Worm (Caenorhabditis elegans): ENCODE measurements around the gene col-145.

DNA sequence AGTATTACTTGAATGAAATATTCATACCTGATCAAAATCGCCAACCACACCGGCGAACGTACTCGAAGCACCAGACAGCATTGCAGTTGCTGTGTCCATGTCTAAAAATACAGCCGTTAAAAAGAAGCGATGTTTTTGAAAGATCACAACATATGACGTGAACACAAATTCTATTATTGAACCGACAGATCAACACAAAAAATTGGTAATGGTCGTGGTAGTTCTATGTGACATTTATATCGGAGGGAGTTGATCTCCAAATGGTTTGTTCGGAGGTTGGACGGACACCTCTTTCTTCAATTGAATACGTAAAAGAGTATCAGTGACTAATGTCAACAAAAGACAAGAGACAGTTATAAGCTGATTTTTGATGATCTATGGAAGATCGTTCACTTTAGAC lies 21.5 kb downstream of the col-145 start, which contains the start of gene pitr-3:
- TF ChIP-seq nhr-12 (tag; optimal IDR thresholded peaks at IDR 0.05) (no peak), tbx-2 (tag; optimal IDR thresholded peaks at IDR 0.05) (no peak), unc-62 (GFP tag; optimal IDR thresholded peaks at IDR 0.05) (no peak), ztf-4 (tag; optimal IDR thresholded peaks at IDR 0.05) (no peak), ceh-88 (GFP tag; IDR thresholded peaks at IDR 0.05) (no peak), elt-3 (tag; optimal IDR thresholded peaks at IDR 0.05) (no peak), ama-1 (optimal IDR thresholded peaks at IDR 0.05) (no peak), Y116A8C.19 (tag; optimal IDR thresholded peaks at IDR 0.05; ENCODE audit: borderline replicate concordance) (no peak), skn-1 (tag; optimal IDR thresholded peaks at IDR 0.05) (no peak), jun-1 (tag; optimal IDR thresholded peaks at IDR 0.05) (no peak), nhr-76 (tag; optimal IDR thresholded peaks at IDR 0.05) (no peak), fkh-10 (GFP tag; optimal IDR thresholded peaks at IDR 0.05) (no peak), lin-13 (GFP tag; optimal IDR thresholded peaks at IDR 0.05) (no peak)
